Worm (Caenorhabditis elegans): Measurements from ENCODE around the gene gcy-37.

Gene gcy-37

ce11 chrIV:2113362-2114056 is 45.5 kb downstream of the gcy-37 start, which contains the start of gene C23H5.8:
Gene C23H5.8 (minus strand): TSS chrIV:2113412.
- peak; percentile 5 for TF ChIP-seq fos-1 (tag; optimal IDR thresholded peaks at IDR 0.05)
- no peak for TF ChIP-seq mab-5 (tag; optimal IDR thresholded peaks at IDR 0.05)

ce11 chrIV:2111300-2111874 is 47.6 kb downstream of the gcy-37 start, which contains the start of gene che-6:
Gene che-6 (minus strand): TSS chrIV:2111408.
- no peak for TF ChIP-seq unc-39 (tag; optimal IDR thresholded peaks at IDR 0.05)
- TF ChIP-seq lin-13 (GFP tag; optimal IDR thresholded peaks at IDR 0.05), result peak; percentile 6
- TF ChIP-seq lsy-2 (tag; optimal IDR thresholded peaks at IDR 0.05), result peak in 1 of 2 experiments; percentile 3

- TF ChIP-seq nhr-77 (tag; optimal IDR thresholded peaks at IDR 0.05) (no peak), blmp-1 (tag; optimal IDR thresholded peaks at IDR 0.05; ENCODE audit: insufficient read depth) (no peak), nhr-6 (tag; optimal IDR thresholded peaks at IDR 0.05) (no peak), nhr-25 (tag; optimal IDR thresholded peaks at IDR 0.05) (no peak), unc-55 (GFP tag; optimal IDR thresholded peaks at IDR 0.05) (no peak), skn-1 (tag; optimal IDR thresholded peaks at IDR 0.05) (no peak), zag-1 (tag; optimal IDR thresholded peaks at IDR 0.05) (no peak), sem-4 (tag; optimal IDR thresholded peaks at IDR 0.05) (no peak), lin-13 (GFP tag; optimal IDR thresholded peaks at IDR 0.05) (no peak), peb-1 (tag; optimal IDR thresholded peaks at IDR 0.05) (no peak), ztf-4 (tag; optimal IDR thresholded peaks at IDR 0.05) (no peak), ceh-16 (tag; optimal IDR thresholded peaks at IDR 0.05) (no peak), elt-3 (tag; optimal IDR thresholded peaks at IDR 0.05) (no peak), sma-3 (GFP tag; optimal IDR thresholded peaks at IDR 0.05) (no peak), ama-1 (optimal IDR thresholded peaks at IDR 0.05) (no peak), R02D3.7 (tag; optimal IDR thresholded peaks at IDR 0.05) (no peak)
Measured at ce11 chrIV:2106708-2107107, 52.3 kb downstream of the gcy-37 start.

- no peak for TF ChIP-seq ceh-82 (tag; optimal IDR thresholded peaks at IDR 0.05)
- no peak for TF ChIP-seq ama-1 (optimal IDR thresholded peaks at IDR 0.05)
- no peak for TF ChIP-seq mbf-1 (tag; optimal IDR thresholded peaks at IDR 0.05)
- TF ChIP-seq lin-39 (tag; optimal IDR thresholded peaks at IDR 0.05), result no peak
- no peak for TF ChIP-seq nhr-237 (tag; optimal IDR thresholded peaks at IDR 0.05)
- TF ChIP-seq sem-4 (tag; optimal IDR thresholded peaks at IDR 0.05), result no peak
Measured at ce11 chrIV:2102793-2103192, 56.2 kb downstream of the gcy-37 start, which contains the start of gene C23H5.15. Gene C23H5.15 (minus strand): TSS chrIV:2102893.
